Worm (Caenorhabditis elegans): Measurements from ENCODE around the gene mdt-4.
A peak's percentile ranks its signal among the peaks of the same experiment; 100 is the strongest.

The mdt-4 gene

DNA sequence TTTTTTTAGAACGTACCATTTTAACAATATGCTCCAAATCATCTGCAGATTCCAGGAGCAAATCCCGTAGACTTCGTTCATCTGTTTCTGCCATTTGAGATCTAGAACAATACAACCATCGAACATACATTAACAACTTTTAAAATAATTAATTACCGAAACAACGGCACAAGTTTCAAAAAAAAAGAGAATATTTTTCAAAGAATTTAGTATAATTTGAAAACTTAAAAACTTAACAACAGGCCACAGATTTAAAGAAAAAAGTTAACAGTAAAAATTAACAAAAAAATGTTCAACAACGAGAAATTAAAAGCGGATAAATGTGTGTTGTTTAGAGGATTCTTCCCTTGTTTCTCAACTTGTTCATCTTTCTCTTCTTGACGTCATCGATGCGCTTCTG is at the start of gene mdt-4:
mdt-4 (minus strand) TSS at position 101 of the 400 bp plus-strand sequence.
- no peak for TF ChIP-seq F10E7.11 (tag; optimal IDR thresholded peaks at IDR 0.05)

DNA sequence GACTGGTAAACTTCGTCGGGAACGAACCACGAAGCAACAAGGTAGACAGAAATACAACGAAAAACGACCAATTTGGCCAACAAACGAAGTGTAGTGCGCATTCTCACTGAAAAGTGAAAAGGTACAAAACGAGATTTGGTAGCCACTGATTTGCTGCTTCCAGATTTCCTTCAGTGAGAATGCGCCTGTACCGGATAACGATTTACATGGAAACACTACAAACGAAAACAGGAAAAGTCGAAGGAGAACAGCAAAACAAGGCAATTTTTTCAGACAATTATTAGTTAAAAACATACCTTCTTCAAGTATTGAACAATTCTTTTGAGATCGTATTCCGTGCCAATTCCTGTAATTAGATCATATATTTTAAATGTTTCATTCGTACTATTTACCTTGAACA is 49.2 kb upstream of the mdt-4 start, which contains the start of gene pigb-1:
pigb-1 (minus strand) TSS at position 101 of the 400 bp plus-strand sequence.
- TF ChIP-seq madf-3 (GFP tag; IDR thresholded peaks at IDR 0.05) (0 out of 2 replicates have a peak, but pooled peaks have one; percentile 11), hsf-1 (GFP tag; IDR thresholded peaks at IDR 0.05) (no peak)

DNA sequence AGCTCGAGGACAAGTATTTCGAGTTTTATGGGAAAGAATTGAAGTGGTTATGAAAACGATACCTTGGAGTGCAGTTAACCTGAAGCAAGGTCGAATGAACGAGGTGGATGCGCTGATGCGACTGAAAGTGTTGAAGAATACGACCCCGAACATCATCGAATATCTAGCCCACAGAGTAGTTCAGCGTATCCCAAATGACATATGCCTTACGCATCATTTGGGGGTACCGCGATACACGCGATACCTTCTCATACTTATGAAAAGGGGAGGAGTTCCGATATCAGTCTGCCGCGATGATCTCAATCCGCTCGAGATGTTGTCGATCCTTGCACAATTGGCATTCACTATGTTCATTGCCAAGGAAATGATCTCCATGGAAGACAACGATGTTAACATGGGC is 46.1 kb upstream of the mdt-4 start, which contains the start of gene T27F7.12:
T27F7.12 (plus strand) TSS at position 301 of the 400 bp plus-strand sequence.
- no peak for TF ChIP-seq K12H6.12 (tag; optimal IDR thresholded peaks at IDR 0.05)
- 0 out of 2 replicates have a peak, but pooled peaks have one; percentile 33 for TF ChIP-seq aptf-3 (GFP tag; IDR thresholded peaks at IDR 0.05)

DNA sequence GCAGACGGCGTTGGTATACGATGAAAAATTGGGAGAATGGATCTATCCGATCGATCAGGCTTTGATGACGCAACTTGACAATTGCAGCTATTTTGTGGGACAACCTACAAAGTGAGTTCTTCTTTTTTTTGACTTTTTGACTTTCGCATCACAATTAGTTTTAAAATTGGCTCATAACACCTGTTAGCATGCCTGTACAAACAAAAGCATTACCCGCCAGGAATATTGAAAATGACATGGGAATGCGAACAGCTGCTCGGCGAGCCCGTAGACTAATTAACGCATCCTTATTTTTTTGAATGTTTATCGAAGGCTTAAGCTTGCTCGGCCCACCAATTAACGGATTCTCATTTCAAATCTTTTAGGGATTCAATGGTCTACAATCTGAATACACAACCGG is 43.5 kb upstream of the mdt-4 start:
- TF ChIP-seq hlh-12 (tag; optimal IDR thresholded peaks at IDR 0.05) (no peak), athp-1 (tag; optimal IDR thresholded peaks at IDR 0.05) (no peak), F39B2.1 (GFP tag; IDR thresholded peaks at IDR 0.05) (no peak), lsy-27 (tag; optimal IDR thresholded peaks at IDR 0.05; ENCODE audit: borderline replicate concordance, insufficient read depth) (no peak), pha-4 (tag; optimal IDR thresholded peaks at IDR 0.05) (no peak), mcd-1 (GFP tag; IDR thresholded peaks at IDR 0.05) (no peak), xnd-1 (tag; optimal IDR thresholded peaks at IDR 0.05) (no peak), lsl-1 (GFP tag; optimal IDR thresholded peaks at IDR 0.05) (no peak), ama-1 (optimal IDR thresholded peaks at IDR 0.05) (no peak), ama-1 (GFP tag; optimal IDR thresholded peaks at IDR 0.05) (no peak), F37B4.10 (GFP tag; IDR thresholded peaks at IDR 0.05) (no peak), nhr-179 (tag; optimal IDR thresholded peaks at IDR 0.05) (no peak), him-1 (tag; optimal IDR thresholded peaks at IDR 0.05) (no peak), D2030.7 (GFP tag; IDR thresholded peaks at IDR 0.05) (no peak), B0035.1 (tag; optimal IDR thresholded peaks at IDR 0.05) (no peak), nhr-120 (GFP tag; IDR thresholded peaks at IDR 0.05) (no peak), snpc-3.4 (tag; optimal IDR thresholded peaks at IDR 0.05) (no peak), ZK185.1 (tag; optimal IDR thresholded peaks at IDR 0.05; ENCODE audit: poor library complexity, severe bottlenecking) (no peak), lin-35 (GFP tag; optimal IDR thresholded peaks at IDR 0.05) (no peak)

DNA sequence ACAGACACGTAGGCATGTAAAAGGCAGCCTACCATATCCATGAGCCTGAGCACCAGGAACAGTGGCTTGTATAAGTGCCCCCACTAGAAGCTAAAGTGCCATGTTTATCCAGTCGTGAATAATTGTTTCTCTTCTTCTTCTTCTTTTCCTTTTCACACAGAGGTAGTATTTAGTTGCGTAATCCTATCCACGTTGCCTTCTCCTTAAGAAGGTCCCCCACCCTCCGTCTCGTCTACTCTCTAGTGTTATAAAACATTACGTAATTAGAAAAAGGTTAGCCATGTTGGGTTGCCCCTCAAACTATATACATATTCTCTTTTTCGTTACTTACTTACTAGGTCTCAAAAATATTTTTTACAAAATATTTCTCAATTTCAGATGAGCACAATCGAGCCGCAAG is 42.9 kb upstream of the mdt-4 start:
- TF ChIP-seq attf-5 (GFP tag; optimal IDR thresholded peaks at IDR 0.05) (no peak), hmg-1.2 (GFP tag; IDR thresholded peaks at IDR 0.05) (no peak), rpc-1 (optimal IDR thresholded peaks at IDR 0.05) (no peak), rpc-1 (tag; optimal IDR thresholded peaks at IDR 0.05) (no peak), snpc-3.4 (tag; optimal IDR thresholded peaks at IDR 0.05) (no peak)

DNA sequence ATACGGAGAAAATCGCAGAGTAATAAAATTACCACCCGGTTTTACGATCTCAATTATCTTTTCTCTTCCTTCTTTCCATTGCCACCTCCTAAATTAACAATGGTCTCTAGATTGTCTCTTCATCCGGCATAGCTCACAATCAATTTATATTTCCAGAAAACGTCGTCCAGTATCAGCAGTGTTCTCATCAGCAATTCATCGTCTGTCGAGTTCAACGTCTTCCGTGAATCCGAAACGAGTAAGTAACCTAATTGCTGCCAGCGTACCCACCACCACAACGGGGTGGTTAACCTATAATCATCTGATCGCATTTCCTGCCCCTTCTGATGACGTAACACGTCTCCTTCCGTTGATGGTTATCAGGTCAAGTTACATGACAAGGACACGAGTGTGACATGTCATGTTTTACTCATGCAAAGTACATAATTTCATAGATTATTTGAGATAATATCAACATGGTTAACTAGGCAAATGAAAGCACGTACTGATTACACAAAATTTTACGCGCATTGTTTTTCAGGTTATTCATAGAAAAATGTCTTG is 42.3 kb upstream of the mdt-4 start:
- TF ChIP-seq mcd-1 (GFP tag; IDR thresholded peaks at IDR 0.05) (no peak), B0019.2 (GFP tag; conservative IDR thresholded peaks at IDR 0.05) (no peak), lin-26 (GFP tag; IDR thresholded peaks at IDR 0.05) (no peak), unc-62 (GFP tag; optimal IDR thresholded peaks at IDR 0.05) (no peak), B0336.3 (GFP tag; IDR thresholded peaks at IDR 0.05) (no peak), efl-1 (GFP tag; optimal IDR thresholded peaks at IDR 0.05) (no peak), egrh-3 (GFP tag; IDR thresholded peaks at IDR 0.05) (no peak), K11D2.4 (GFP tag; IDR thresholded peaks at IDR 0.05) (no peak), ztf-26 (tag; optimal IDR thresholded peaks at IDR 0.05) (no peak), mes-4 (tag; optimal IDR thresholded peaks at IDR 0.05) (no peak), gei-17 (GFP tag; optimal IDR thresholded peaks at IDR 0.05) (no peak), F55B11.4 (tag; optimal IDR thresholded peaks at IDR 0.05; ENCODE audit: borderline replicate concordance, insufficient read depth) (no peak), rcor-1 (GFP tag; IDR thresholded peaks at IDR 0.05) (no peak), bed-1 (GFP tag; IDR thresholded peaks at IDR 0.05) (no peak), repo-1 (tag; optimal IDR thresholded peaks at IDR 0.05) (no peak), hsf-1 (GFP tag; IDR thresholded peaks at IDR 0.05) (no peak), ztf-18 (tag; optimal IDR thresholded peaks at IDR 0.05) (no peak)
